Fruit fly (Drosophila melanogaster) Kc167 (cell line): ENCODE measurements around the gene CG4613.

ENCODE experiments used
- Myc ChIP-seq: fragments of >200 bp; optimal IDR thresholded peaks from 2 replicates; lab custom pipeline; 2017; ENCODE audit warnings: missing external identifiers
- Sin3A ChIP-seq: fragments of >200 bp; optimal IDR thresholded peaks from 2 replicates; lab custom pipeline; 2018; ENCODE audit warnings: missing external identifiers
- h ChIP-seq: fragments of >200 bp; optimal IDR thresholded peaks from 3 replicates; lab custom pipeline; 2018; ENCODE audit warnings: missing external identifiers
- psq ChIP-seq: fragments of >200 bp; optimal IDR thresholded peaks from 2 replicates; lab custom pipeline; 2017; ENCODE audit warnings: missing external identifiers
- ttk ChIP-seq: sonication (Bioruptor generic); optimal IDR thresholded peaks from 2 replicates; lab custom pipeline; 2017; ENCODE audit warnings: missing external identifiers

DNA sequence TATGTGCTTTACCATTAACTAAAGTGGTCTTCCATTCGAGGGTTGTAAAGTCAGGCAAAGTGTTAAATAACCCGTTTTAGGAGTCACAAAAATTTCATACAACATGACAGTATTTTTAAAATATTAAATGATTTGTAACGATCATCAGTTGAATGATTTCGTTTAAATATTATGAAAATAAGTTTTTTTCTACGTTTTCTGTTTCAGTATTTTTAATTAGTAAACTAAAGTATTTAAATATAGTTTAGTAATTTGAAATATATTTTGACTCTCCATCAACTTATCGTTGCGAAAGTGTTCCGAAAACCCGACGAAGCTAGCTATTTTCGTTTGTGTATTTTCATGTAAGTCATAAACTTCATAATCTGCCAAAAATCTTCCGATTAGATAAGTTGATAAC, 45.6 kb upstream of the CG4613 start, which contains the start of gene CG42758:
- TF ChIP-seq h (no peak), psq (lab: Kevin White, UChicago) (no peak), Sin3A (lab: Kevin White, UChicago) (no peak), ttk (no peak), Myc (lab: Kevin White, UChicago) (no peak)
